Fruit fly (Drosophila melanogaster) whole organism, embryonic: ENCODE data around the gene CG42540.

Source experiments
- Atf6 ChIP-seq: fragments of 200-800 bp; sonication (Bioruptor generic); IDR thresholded peaks from 2 replicates; pipeline ENCODE4 v1.3.6; 2022; ENCODE audit warnings: missing biosample characterization, missing genetic modification characterization
- BEAF-32 ChIP-seq: fragments of 200-800 bp; sonication (Bioruptor generic); optimal IDR thresholded peaks from 3 replicates; lab custom pipeline; 2017; ENCODE audit warnings: missing biosample characterization, missing genetic modification characterization, mild to moderate bottlenecking, moderate library complexity, missing genetic modification reagents
- C15 ChIP-seq: fragments of 200-800 bp; sonication (Bioruptor generic); IDR thresholded peaks from 3 replicates; pipeline ENCODE4 v1.3.6; 2022; ENCODE audit warnings: missing biosample characterization, missing genetic modification characterization
- CG10321 ChIP-seq: fragments of 200-800 bp; sonication (Bioruptor generic); IDR thresholded peaks from 2 replicates; pipeline ENCODE4 v1.3.6; 2022; ENCODE audit warnings: missing biosample characterization, missing genetic modification characterization
- CG11093 ChIP-seq: fragments of 200-800 bp; sonication (Bioruptor generic); IDR thresholded peaks from 3 replicates; pipeline ENCODE4 v1.3.6; 2022; ENCODE audit warnings: missing biosample characterization, missing genetic modification characterization
- CG11398 ChIP-seq: fragments of 200-800 bp; sonication (Bioruptor generic); optimal IDR thresholded peaks from 2 replicates; lab custom pipeline; 2016; ENCODE audit warnings: missing biosample characterization, missing genetic modification characterization
- CG12071 ChIP-seq: fragments of 200-800 bp; sonication (Bioruptor generic); optimal IDR thresholded peaks from 3 replicates; lab custom pipeline; 2018; ENCODE audit warnings: missing biosample characterization, mild to moderate bottlenecking, missing genetic modification characterization
- CG13123 ChIP-seq: fragments of 200-800 bp; sonication (Bioruptor generic); optimal IDR thresholded peaks from 2 replicates; lab custom pipeline; 2016; ENCODE audit warnings: missing biosample characterization, missing genetic modification characterization
- CG14667 ChIP-seq: fragments of 200-800 bp; sonication (Bioruptor generic); IDR thresholded peaks from 2 replicates; pipeline ENCODE4 v1.3.6; 2022; ENCODE audit warnings: missing biosample characterization, missing genetic modification characterization
- CG15696 ChIP-seq: fragments of 200-800 bp; sonication (Bioruptor generic); optimal IDR thresholded peaks from 2 replicates; lab custom pipeline; 2019; ENCODE audit warnings: missing biosample characterization, mild to moderate bottlenecking, missing genetic modification characterization, moderate library complexity
- CG1603 ChIP-seq: fragments of 200-800 bp; sonication (Bioruptor generic); optimal IDR thresholded peaks from 2 replicates; lab custom pipeline; 2019; ENCODE audit warnings: missing biosample characterization, mild to moderate bottlenecking, missing genetic modification characterization, moderate library complexity
- CG1792 ChIP-seq: fragments of 200-800 bp; sonication (Bioruptor generic); optimal IDR thresholded peaks from 2 replicates; lab custom pipeline; 2016; ENCODE audit warnings: missing biosample characterization, missing genetic modification characterization
- CG1832 ChIP-seq: fragments of 200-800 bp; sonication (Bioruptor generic); optimal IDR thresholded peaks from 2 replicates; lab custom pipeline; 2017; ENCODE audit warnings: missing biosample characterization, mild to moderate bottlenecking, missing genetic modification characterization, inconsistent platforms
- CG3281 ChIP-seq: fragments of 200-800 bp; sonication (Bioruptor generic); optimal IDR thresholded peaks from 3 replicates; lab custom pipeline; 2017; ENCODE audit warnings: missing biosample characterization, mild to moderate bottlenecking, missing genetic modification characterization
- CG3726 ChIP-seq: fragments of 200-800 bp; sonication (Bioruptor generic); IDR thresholded peaks from 3 replicates; pipeline ENCODE4, ENCODE4 v1.3.6; 2022; ENCODE audit warnings: missing biosample characterization, missing genetic modification characterization
- CG4282 ChIP-seq: fragments of 200-800 bp; sonication (Bioruptor generic); optimal IDR thresholded peaks from 2 replicates; lab custom pipeline; 2016; ENCODE audit warnings: missing biosample characterization, missing genetic modification characterization
- CG6683 ChIP-seq: fragments of 200-800 bp; sonication (Bioruptor generic); optimal IDR thresholded peaks from 2 replicates; lab custom pipeline; 2017; ENCODE audit warnings: missing biosample characterization, mild to moderate bottlenecking, missing genetic modification characterization, missing genetic modification reagents
- CG7556 ChIP-seq: fragments of 200-800 bp; sonication (Bioruptor generic); optimal IDR thresholded peaks from 2 replicates; lab custom pipeline; 2017; ENCODE audit warnings: missing biosample characterization, mild to moderate bottlenecking, missing genetic modification characterization
- CG9932 ChIP-seq: fragments of 200-800 bp; sonication (Bioruptor generic); IDR thresholded peaks from 2 replicates; pipeline ENCODE4 v1.3.6; 2022; ENCODE audit warnings: missing biosample characterization, missing genetic modification characterization
- Deaf1 ChIP-seq: fragments of 200-800 bp; optimal IDR thresholded peaks from 3 replicates; lab custom pipeline; 2019; ENCODE audit warnings: missing biosample characterization, mild to moderate bottlenecking, missing genetic modification characterization, moderate library complexity
- Drgx ChIP-seq: fragments of 200-800 bp; sonication (Bioruptor generic); IDR thresholded peaks from 2 replicates; pipeline ENCODE4 v1.3.6; 2022; ENCODE audit warnings: missing biosample characterization, missing genetic modification characterization
- Ets65A ChIP-seq: fragments of 200-800 bp; sonication (Bioruptor generic); peaks from one replicate; lab custom pipeline; 2016; ENCODE audit warnings: missing biosample characterization, missing genetic modification characterization
- Gug ChIP-seq: fragments of 200-800 bp; sonication (Bioruptor generic); IDR thresholded peaks from 4 replicates; pipeline ENCODE4 v1.3.6; 2022; ENCODE audit warnings: missing biosample characterization, missing genetic modification characterization
- Hmx ChIP-seq: fragments of 200-800 bp; sonication (Bioruptor generic); optimal IDR thresholded peaks from 2 replicates; lab custom pipeline; 2016; ENCODE audit warnings: missing biosample characterization, missing genetic modification characterization
- Hr78 ChIP-seq, 2 experiments: fragments of 200-800 bp in 1 of 2; fragments of >200 bp in 1 of 2; sonication (Bioruptor generic) in 1 of 2; optimal IDR thresholded peaks; 2 replicates each; lab custom pipeline; 2017 to 2019; ENCODE audit warnings: missing biosample characterization in 2 of 2, missing genetic modification characterization in 2 of 2, mild to moderate bottlenecking in 1 of 2, moderate library complexity in 1 of 2
- Neu2 ChIP-seq: fragments of 200-800 bp; sonication (Bioruptor generic); optimal IDR thresholded peaks from 3 replicates; lab custom pipeline; 2016; ENCODE audit warnings: missing biosample characterization, missing genetic modification characterization, borderline replicate concordance
- Scr ChIP-seq: fragments of 200-800 bp; sonication (Bioruptor generic); IDR thresholded peaks from 2 replicates; pipeline ENCODE4 v1.3.6; 2022; ENCODE audit warnings: missing biosample characterization, missing genetic modification characterization; ENCODE audit not compliant: partially characterized antibody
- Sry-β ChIP-seq: fragments of 200-800 bp; sonication (Bioruptor generic); optimal IDR thresholded peaks from 2 replicates; lab custom pipeline; 2018; ENCODE audit warnings: missing biosample characterization, mild to moderate bottlenecking, missing genetic modification characterization, moderate library complexity
- Ssrp ChIP-seq: fragments of 200-800 bp; sonication (Bioruptor generic); optimal IDR thresholded peaks from 2 replicates; lab custom pipeline; 2018; ENCODE audit warnings: missing biosample characterization, mild to moderate bottlenecking, missing genetic modification characterization, moderate library complexity
- Stat92E ChIP-seq, 3 experiments: fragments of >200 bp in 2 of 3; fragments of 200-800 bp in 1 of 3; sonication (Bioruptor generic) in 1 of 3; optimal IDR thresholded peaks; 2 replicates each; lab custom pipeline; 2017 to 2019; ENCODE audit warnings: missing biosample characterization in 3 of 3, missing genetic modification characterization in 3 of 3, mild to moderate bottlenecking in 1 of 3, moderate library complexity in 1 of 3
- Trl ChIP-seq, 3 experiments: fragments of >200 bp in 2 of 3; fragments of 200-800 bp in 1 of 3; sonication (Bioruptor generic) in 1 of 3; optimal IDR thresholded peaks; 2 replicates in 1 of 3; 3 replicates in 2 of 3; lab custom pipeline; 2016 to 2017; ENCODE audit warnings: missing biosample characterization in 1 of 3, missing genetic modification characterization in 1 of 3
- btn ChIP-seq: fragments of 200-800 bp; sonication (Bioruptor generic); optimal IDR thresholded peaks from 2 replicates; lab custom pipeline; 2016; ENCODE audit warnings: missing biosample characterization, missing genetic modification characterization
- cato ChIP-seq: fragments of 200-800 bp; sonication (Bioruptor generic); optimal IDR thresholded peaks from 2 replicates; lab custom pipeline; 2016; ENCODE audit warnings: missing biosample characterization, missing genetic modification characterization, borderline replicate concordance
- corto ChIP-seq: fragments of 200-800 bp; sonication (Bioruptor generic); optimal IDR thresholded peaks from 2 replicates; lab custom pipeline; 2016; ENCODE audit warnings: missing biosample characterization, mild to moderate bottlenecking, missing genetic modification characterization, moderate library complexity
- fd3F ChIP-seq: fragments of 200-800 bp; sonication (Bioruptor generic); optimal IDR thresholded peaks from 2 replicates; lab custom pipeline; 2018; ENCODE audit warnings: missing biosample characterization, mild to moderate bottlenecking, missing genetic modification characterization, moderate library complexity
- fd96Cb ChIP-seq: fragments of 200-800 bp; sonication (Bioruptor generic); optimal IDR thresholded peaks from 2 replicates; lab custom pipeline; 2018; ENCODE audit warnings: missing biosample characterization, mild to moderate bottlenecking, missing genetic modification characterization, moderate library complexity
- gcm2 ChIP-seq: fragments of 200-800 bp; sonication (Bioruptor generic); optimal IDR thresholded peaks from 2 replicates; lab custom pipeline; 2016; ENCODE audit warnings: missing biosample characterization, missing genetic modification characterization
- gem ChIP-seq: fragments of 200-800 bp; sonication (Bioruptor generic); optimal IDR thresholded peaks from 2 replicates; lab custom pipeline; 2019; ENCODE audit warnings: missing biosample characterization, mild to moderate bottlenecking, missing genetic modification characterization, moderate library complexity
- gsb ChIP-seq: fragments of 200-800 bp; sonication (Bioruptor generic); IDR thresholded peaks from 2 replicates; pipeline ENCODE4 v1.3.6; 2022; ENCODE audit warnings: missing biosample characterization, missing genetic modification characterization
- gt ChIP-seq: fragments of 200-800 bp; sonication (Bioruptor generic); IDR thresholded peaks from 2 replicates; pipeline ENCODE4 v1.3.6; 2022; ENCODE audit warnings: missing biosample characterization, missing genetic modification characterization
- hbn ChIP-seq: fragments of 200-800 bp; sonication (Bioruptor generic); IDR thresholded peaks from 2 replicates; pipeline ENCODE4 v1.3.6; 2022; ENCODE audit warnings: missing biosample characterization, missing genetic modification characterization; ENCODE audit not compliant: partially characterized antibody
- hkb ChIP-seq, 2 experiments: fragments of 200-800 bp in 1 of 2; fragments of >200 bp in 1 of 2; sonication (Bioruptor generic) in 1 of 2; IDR thresholded peaks in 1 of 2; optimal IDR thresholded peaks in 1 of 2; 2 replicates each; pipeline versions ENCODE4 v1.3.6 to Lab custom; 2017 to 2022; ENCODE audit warnings: missing biosample characterization in 1 of 2, missing genetic modification characterization in 1 of 2
- inv ChIP-seq: fragments of 200-800 bp; sonication (Bioruptor generic); IDR thresholded peaks from 2 replicates; pipeline ENCODE4 v1.3.6; 2022; ENCODE audit warnings: missing biosample characterization, missing genetic modification characterization; ENCODE audit not compliant: partially characterized antibody
- jigr1 ChIP-seq: fragments of 200-800 bp; sonication (Bioruptor generic); IDR thresholded peaks from 3 replicates; pipeline ENCODE4 v1.3.6; 2022; ENCODE audit warnings: missing biosample characterization, missing genetic modification characterization
- odd ChIP-seq: fragments of 200-800 bp; sonication (Bioruptor generic); optimal IDR thresholded peaks from 2 replicates; lab custom pipeline; 2017; ENCODE audit warnings: missing biosample characterization, mild to moderate bottlenecking, missing genetic modification characterization
- phol ChIP-seq: fragments of 200-800 bp; sonication (Bioruptor generic); optimal IDR thresholded peaks from 3 replicates; lab custom pipeline; 2018; ENCODE audit warnings: missing biosample characterization, mild to moderate bottlenecking, missing genetic modification characterization, moderate library complexity
- pros ChIP-seq: fragments of 200-800 bp; sonication (Bioruptor generic); optimal IDR thresholded peaks from 3 replicates; lab custom pipeline; 2019; ENCODE audit warnings: missing biosample characterization, mild to moderate bottlenecking, missing genetic modification characterization, moderate library complexity
- stc ChIP-seq: fragments of 200-800 bp; sonication (Bioruptor generic); IDR thresholded peaks from 2 replicates; pipeline ENCODE4 v1.3.6; 2022; ENCODE audit warnings: missing biosample characterization, missing genetic modification characterization
- unpg ChIP-seq: fragments of 200-800 bp; sonication (Bioruptor generic); optimal IDR thresholded peaks from 3 replicates; lab custom pipeline; 2018; ENCODE audit warnings: missing biosample characterization, mild to moderate bottlenecking, missing genetic modification characterization, moderate library complexity

CG42540 gene

dm6 chr3L:4613083-4613482 lies 57.2 kb downstream of the CG42540 start (continued):
- TF ChIP-seq gsb (GFP tag; lab: Robert Waterston, UW) (peak; percentile 90), Drgx (GFP tag; lab: Robert Waterston, UW) (peak; percentile 89), C15 (GFP tag; lab: Robert Waterston, UW) (peak; percentile 85), fd3F (GFP tag; lab: Kevin White, UChicago) (peak; percentile 87), CG1792 (GFP tag; lab: Kevin White, UChicago) (peak; percentile 86), CG1603 (tag; lab: Kevin White, UChicago) (peak; percentile 70), CG7556 (GFP tag; lab: Kevin White, UChicago) (peak; percentile 91), odd (GFP tag; lab: Kevin White, UChicago) (peak; percentile 92), CG4282 (no peak), jigr1 (GFP tag; lab: Robert Waterston, UW) (peak; percentile 69; the same call in 2 of the 3 replicates), Sry-β (GFP tag; lab: Kevin White, UChicago) (peak; percentile 72), CG12071 (GFP tag; lab: Kevin White, UChicago) (peak; percentile 91), gcm2 (peak; percentile 80), cato (GFP tag; lab: Kevin White, UChicago) (peak; percentile 82), Neu2 (GFP tag; lab: Kevin White, UChicago) (peak; percentile 44), Scr (GFP tag; lab: Robert Waterston, UW) (no peak), CG6683 (GFP tag; lab: Kevin White, UChicago) (peak; percentile 89), CG9932 (peak; percentile 72), Trl (optimal IDR thresholded peaks at IDR 0.05; lab: Kevin White, UChicago) (no peak), Trl (GFP tag; optimal IDR thresholded peaks at IDR 0.05; lab: Kevin White, UChicago) (peak; percentile 85), CG11093 (GFP tag; lab: Robert Waterston, UW) (peak; percentile 86), unpg (peak; percentile 92), CG13123 (GFP tag; lab: Kevin White, UChicago) (peak; percentile 84), CG3726 (peak; percentile 92), stc (GFP tag; lab: Robert Waterston, UW) (peak; percentile 95), Stat92E (GFP tag; optimal IDR thresholded peaks at IDR 0.05; lab: Kevin White, UChicago) (peak in 1 of 3 experiments; percentile 91), gt (peak; percentile 88), CG11398 (GFP tag; lab: Kevin White, UChicago) (peak; percentile 81), inv (GFP tag; lab: Robert Waterston, UW) (no peak), CG14667 (peak; percentile 87), hkb (optimal IDR thresholded peaks at IDR 0.05; lab: Kevin White, UChicago) (no peak), hkb (GFP tag; IDR thresholded peaks at IDR 0.05; lab: Robert Waterston, UW) (peak; percentile 96), CG1832 (GFP tag; lab: Kevin White, UChicago) (no peak), BEAF-32 (GFP tag; lab: Kevin White, UChicago) (no peak), pros (GFP tag; lab: Kevin White, UChicago) (no peak), corto (GFP tag; lab: Kevin White, UChicago) (no peak), Hmx (GFP tag; lab: Kevin White, UChicago) (peak; percentile 68), phol (peak; percentile 94), Deaf1 (tag; lab: Kevin White, UChicago) (peak; percentile 76), btn (peak; percentile 88), Hr78 (GFP tag; optimal IDR thresholded peaks at IDR 0.05; lab: Kevin White, UChicago) (peak in 1 of 2 experiments; percentile 91), CG3281 (GFP tag; lab: Kevin White, UChicago) (peak; percentile 88), CG10321 (GFP tag; lab: Robert Waterston, UW) (peak; percentile 71), Ssrp (tag; lab: Kevin White, UChicago) (peak; percentile 90), fd96Cb (tag; lab: Kevin White, UChicago) (peak; percentile 95), CG15696 (tag; lab: Kevin White, UChicago) (peak; percentile 91), Ets65A (GFP tag; lab: Kevin White, UChicago) (peak; percentile 98), gem (tag; lab: Kevin White, UChicago) (peak; percentile 95), hbn (no peak), Gug (peak; percentile 83), Atf6 (GFP tag; lab: Robert Waterston, UW) (peak; percentile 93)
